Worm (Caenorhabditis elegans): ENCODE results near the gene cln-3.3.

cln-3.3 gene

DNA sequence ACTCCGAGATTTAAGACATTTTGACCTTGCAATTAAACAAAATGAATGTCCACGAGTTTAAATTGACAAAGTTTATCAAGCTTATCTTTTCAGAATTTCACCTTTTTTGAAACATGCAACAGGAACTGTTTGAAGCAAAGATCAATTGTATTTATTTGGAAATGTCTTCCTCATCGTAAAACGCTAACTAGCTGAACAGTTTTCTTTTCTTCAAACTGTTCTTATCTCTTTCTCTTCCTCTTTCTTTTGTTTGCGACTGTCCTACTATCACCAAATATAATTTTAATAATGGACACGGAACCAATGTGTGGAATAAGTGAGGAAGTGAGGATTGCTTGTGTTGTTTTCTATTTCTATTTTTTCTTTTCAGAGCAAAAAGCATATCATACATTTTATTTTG lies 50.1 kb downstream of the cln-3.3 start, which contains the start of gene ZC196.4:
ZC196.4 (plus strand) TSS at position 173 of the 400 bp plus-strand sequence.
- TF ChIP-seq Y116A8C.19 (tag; optimal IDR thresholded peaks at IDR 0.05; ENCODE audit: borderline replicate concordance), result no peak
- TF ChIP-seq efl-3 (GFP tag; optimal IDR thresholded peaks at IDR 0.05), result no peak
- peak; percentile 36 for TF ChIP-seq elt-2 (tag; optimal IDR thresholded peaks at IDR 0.05)

All from whole organism, L1 larva.